Fruit fly (Drosophila melanogaster): ENCODE measurements around the gene beta4GalT7.

DNA sequence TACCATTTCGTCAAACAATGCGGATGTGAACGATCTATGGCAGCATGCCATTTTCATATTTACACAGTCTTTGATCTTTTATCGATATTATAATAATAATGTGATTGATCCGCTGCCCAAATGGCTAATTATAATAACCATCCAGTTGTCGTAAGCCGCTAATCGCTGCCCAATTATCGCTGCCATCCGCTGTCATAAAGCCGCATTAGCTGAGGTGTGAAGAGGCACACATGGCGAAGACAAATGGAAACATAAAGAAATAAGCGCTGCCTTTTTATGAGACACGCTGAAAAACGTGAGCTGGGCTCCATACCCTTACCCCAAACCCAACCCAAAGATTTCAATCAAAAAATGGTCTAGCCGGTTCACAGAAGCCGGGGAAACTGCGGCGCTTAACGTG is 11.0 kb upstream of the beta4GalT7 start:
- TF ChIP-seq psq (optimal IDR thresholded peaks at IDR 0.05) (no peak), usp (GFP tag; optimal IDR thresholded peaks at IDR 0.05) (no peak)

Measured in whole organism.